Fruit fly (Drosophila melanogaster) Kc167 (cell line): ENCODE measurements around the gene CG34136.

Experiments used
- Myc ChIP-seq: fragments of >200 bp; optimal IDR thresholded peaks from 2 replicates; lab custom pipeline; 2017; ENCODE audit warnings: missing external identifiers
- h ChIP-seq: fragments of >200 bp; optimal IDR thresholded peaks from 3 replicates; lab custom pipeline; 2018; ENCODE audit warnings: missing external identifiers
- insv ChIP-seq: fragments of >200 bp; optimal IDR thresholded peaks from 3 replicates; lab custom pipeline; 2018; ENCODE audit warnings: missing external identifiers
- psq ChIP-seq: fragments of >200 bp; optimal IDR thresholded peaks from 2 replicates; lab custom pipeline; 2017; ENCODE audit warnings: missing external identifiers
- ttk ChIP-seq: sonication (Bioruptor generic); optimal IDR thresholded peaks from 2 replicates; lab custom pipeline; 2017; ENCODE audit warnings: missing external identifiers

DNA sequence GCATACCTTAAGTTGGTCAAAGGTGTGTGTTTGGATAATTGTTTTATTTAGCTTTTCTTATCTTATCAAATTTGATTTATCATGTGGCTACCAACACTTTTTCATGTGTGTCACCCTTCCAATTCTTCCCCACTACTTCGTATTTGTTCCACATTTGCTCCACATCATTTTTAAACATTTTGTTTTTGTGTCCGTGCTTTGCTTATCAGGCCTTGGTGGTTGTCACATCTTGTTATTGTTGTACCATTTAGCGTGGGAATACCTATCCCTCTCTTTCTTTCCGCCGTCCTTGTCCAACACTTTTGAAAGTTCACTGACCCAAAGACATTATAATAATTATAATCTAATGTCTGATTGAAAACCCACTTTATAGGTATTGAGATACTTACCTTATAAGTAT is 43.1 kb upstream of the CG34136 start:
- TF ChIP-seq ttk (lab: Kevin White, UChicago), result no peak
- no peak for TF ChIP-seq insv (lab: Kevin White, UChicago)
- TF ChIP-seq Myc (lab: Kevin White, UChicago), result no peak
- no peak for TF ChIP-seq h (lab: Kevin White, UChicago)
- TF ChIP-seq psq, result no peak
